Fruit fly (Drosophila melanogaster): ENCODE data around the gene CG33494.
A peak's percentile ranks its signal among the peaks of the same experiment; 100 is the strongest.

The CG33494 gene

dm6 chr3R:25543565-25544317 is 48.8 kb upstream of the CG33494 start (continued):
- no peak for TF ChIP-seq CG12391 (tag; optimal IDR thresholded peaks at IDR 0.05)
- no peak for TF ChIP-seq CG11085 (GFP tag; IDR thresholded peaks at IDR 0.05)
- TF ChIP-seq ato (GFP tag; IDR thresholded peaks at IDR 0.05; ENCODE audit: partially characterized antibody) = no peak
- no peak for TF ChIP-seq gfzf (GFP tag; optimal IDR thresholded peaks at IDR 0.05)
- TF ChIP-seq CG10209 (GFP tag; optimal IDR thresholded peaks at IDR 0.05) = no peak
- TF ChIP-seq zen2 (GFP tag; IDR thresholded peaks at IDR 0.05; ENCODE audit: partially characterized antibody) = no peak
- no peak for TF ChIP-seq Lhr (GFP tag; optimal IDR thresholded peaks at IDR 0.05)
- TF ChIP-seq Lim3 (GFP tag; IDR thresholded peaks at IDR 0.05) = no peak
- TF ChIP-seq CG9876 (GFP tag; optimal IDR thresholded peaks at IDR 0.05) = no peak
- peak; percentile 68 for TF ChIP-seq BtbVII (GFP tag; optimal IDR thresholded peaks at IDR 0.05)
- peak; percentile 26; the same call in 1 of the 3 replicates for TF ChIP-seq CG6175 (GFP tag; IDR thresholded peaks at IDR 0.05)
- peak; percentile 56 for TF ChIP-seq PHDP (tag; optimal IDR thresholded peaks at IDR 0.05)
- no peak for TF ChIP-seq eve (GFP tag; optimal IDR thresholded peaks at IDR 0.05)
- TF ChIP-seq C15 (GFP tag; IDR thresholded peaks at IDR 0.05) = no peak
- no peak for TF ChIP-seq E2f1 (GFP tag; IDR thresholded peaks at IDR 0.05)
- no peak for TF ChIP-seq CG9817 (tag; optimal IDR thresholded peaks at IDR 0.05)
- TF ChIP-seq CG32767 (GFP tag; IDR thresholded peaks at IDR 0.05) = no peak
- no peak for TF ChIP-seq Bteb2 (GFP tag; optimal IDR thresholded peaks at IDR 0.05)
- TF ChIP-seq psq (GFP tag; optimal IDR thresholded peaks at IDR 0.05) = no peak
- no peak for TF ChIP-seq CG4360 (GFP tag; IDR thresholded peaks at IDR 0.05)
- TF ChIP-seq mld (GFP tag; IDR thresholded peaks at IDR 0.05; ENCODE audit: partially characterized antibody) = no peak
- TF ChIP-seq D19B (GFP tag; optimal IDR thresholded peaks at IDR 0.05) = no peak
- TF ChIP-seq ara (GFP tag; IDR thresholded peaks at IDR 0.05) = no peak
- no peak for TF ChIP-seq rib (GFP tag; IDR thresholded peaks at IDR 0.05)
- TF ChIP-seq cas (GFP tag; IDR thresholded peaks at IDR 0.05) = no peak
- no peak for TF ChIP-seq tna (GFP tag; IDR thresholded peaks at IDR 0.05; ENCODE audit: partially characterized antibody)
- no peak for TF ChIP-seq gsb (GFP tag; IDR thresholded peaks at IDR 0.05)
- TF ChIP-seq CG12659 (GFP tag; optimal IDR thresholded peaks at IDR 0.05) = no peak
- TF ChIP-seq Dbx (GFP tag; IDR thresholded peaks at IDR 0.05) = no peak
- TF ChIP-seq CG13296 (GFP tag; optimal IDR thresholded peaks at IDR 0.05) = peak; percentile 22
- TF ChIP-seq H2.0 (GFP tag; IDR thresholded peaks at IDR 0.05) = no peak
- no peak for TF ChIP-seq Aef1 (GFP tag; IDR thresholded peaks at IDR 0.05)
- no peak for TF ChIP-seq CG17186 (GFP tag; optimal IDR thresholded peaks at IDR 0.05)
- peak; percentile 35 for TF ChIP-seq CG17568 (GFP tag; optimal IDR thresholded peaks at IDR 0.05)
- TF ChIP-seq CG31365 (tag; optimal IDR thresholded peaks at IDR 0.05) = no peak
- TF ChIP-seq ken (GFP tag; IDR thresholded peaks at IDR 0.05) = no peak
- no peak for TF ChIP-seq Ets65A (GFP tag)
- no peak for TF ChIP-seq Deaf1 (tag; optimal IDR thresholded peaks at IDR 0.05)
- TF ChIP-seq CG9727 (GFP tag; optimal IDR thresholded peaks at IDR 0.05) = no peak
- no peak for TF ChIP-seq da (GFP tag; optimal IDR thresholded peaks at IDR 0.05)
- TF ChIP-seq Bgb (GFP tag; IDR thresholded peaks at IDR 0.05; ENCODE audit: partially characterized antibody) = no peak
- no peak for TF ChIP-seq schlank (tag; optimal IDR thresholded peaks at IDR 0.05)
- TF ChIP-seq fd96Cb (tag; optimal IDR thresholded peaks at IDR 0.05) = no peak
- TF ChIP-seq CG10274 (GFP tag; optimal IDR thresholded peaks at IDR 0.05) = no peak
- TF ChIP-seq CG10565 (GFP tag; optimal IDR thresholded peaks at IDR 0.05) = no peak
- no peak for TF ChIP-seq CG7556 (GFP tag; optimal IDR thresholded peaks at IDR 0.05)
- no peak for TF ChIP-seq row (GFP tag; IDR thresholded peaks at IDR 0.05)
- TF ChIP-seq CG10366 (GFP tag; IDR thresholded peaks at IDR 0.05) = no peak
- TF ChIP-seq CG18599 (GFP tag; optimal IDR thresholded peaks at IDR 0.05) = no peak
- TF ChIP-seq CG9932 (GFP tag; IDR thresholded peaks at IDR 0.05) = no peak
- TF ChIP-seq dimm (GFP tag; IDR thresholded peaks at IDR 0.05) = no peak
